Fruit fly (Drosophila melanogaster) whole organism, embryonic: Measurements from ENCODE around the gene CG32772.

Experiments
- Adf1 ChIP-seq: fragments of 200-800 bp; sonication (Bioruptor generic); IDR thresholded peaks from 2 replicates; pipeline ENCODE4 v1.3.6; 2022; ENCODE audit warnings: missing biosample characterization, missing genetic modification characterization
- BEAF-32 ChIP-seq: fragments of 200-800 bp; sonication (Bioruptor generic); optimal IDR thresholded peaks from 3 replicates; lab custom pipeline; 2017; ENCODE audit warnings: missing biosample characterization, missing genetic modification characterization, mild to moderate bottlenecking, moderate library complexity, missing genetic modification reagents
- Bdp1 ChIP-seq: fragments of 200-800 bp; sonication (Bioruptor generic); optimal IDR thresholded peaks from 3 replicates; lab custom pipeline; 2016; ENCODE audit warnings: missing biosample characterization, missing genetic modification characterization
- Bteb2 ChIP-seq: fragments of 200-800 bp; sonication (Bioruptor generic); optimal IDR thresholded peaks from 2 replicates; lab custom pipeline; 2016; ENCODE audit warnings: missing biosample characterization, missing genetic modification characterization
- CG10267 ChIP-seq: fragments of 200-800 bp; sonication (Bioruptor generic); optimal IDR thresholded peaks from 2 replicates; lab custom pipeline; 2018; ENCODE audit warnings: missing biosample characterization, mild to moderate bottlenecking, missing genetic modification characterization, moderate library complexity
- CG10565 ChIP-seq: fragments of 200-800 bp; sonication (Bioruptor generic); optimal IDR thresholded peaks from 3 replicates; lab custom pipeline; 2016; ENCODE audit warnings: missing biosample characterization, mild to moderate bottlenecking, missing genetic modification characterization
- CG10959 ChIP-seq: fragments of 200-800 bp; sonication (Bioruptor generic); IDR thresholded peaks from 2 replicates; pipeline ENCODE4 v1.3.6; 2022; ENCODE audit warnings: missing biosample characterization, missing genetic modification characterization
- CG11247 ChIP-seq: fragments of 200-800 bp; sonication (Bioruptor generic); IDR thresholded peaks from 2 replicates; pipeline ENCODE4 v1.3.6; 2022; ENCODE audit warnings: missing biosample characterization, missing genetic modification characterization
- CG12155 ChIP-seq: fragments of 200-800 bp; sonication (Bioruptor generic); optimal IDR thresholded peaks from 3 replicates; lab custom pipeline; 2016; ENCODE audit warnings: missing biosample characterization, missing genetic modification characterization
- CG14965 ChIP-seq: fragments of 200-800 bp; sonication (Bioruptor generic); optimal IDR thresholded peaks from 2 replicates; lab custom pipeline; 2016; ENCODE audit warnings: missing biosample characterization, missing genetic modification characterization, borderline replicate concordance
- CG15073 ChIP-seq: fragments of 200-800 bp; sonication (Bioruptor generic); optimal IDR thresholded peaks from 2 replicates; lab custom pipeline; 2016; ENCODE audit warnings: missing biosample characterization, missing genetic modification characterization
- CG15479 ChIP-seq: fragments of 200-800 bp; sonication (Bioruptor generic); optimal IDR thresholded peaks from 3 replicates; lab custom pipeline; 2019; ENCODE audit warnings: missing biosample characterization, mild to moderate bottlenecking, missing genetic modification characterization, moderate library complexity
- CG17361 ChIP-seq: fragments of 200-800 bp; sonication (Bioruptor generic); IDR thresholded peaks from 3 replicates; pipeline ENCODE4 v1.3.6; 2022; ENCODE audit warnings: missing biosample characterization, missing genetic modification characterization
- CG1832 ChIP-seq: fragments of 200-800 bp; sonication (Bioruptor generic); optimal IDR thresholded peaks from 2 replicates; lab custom pipeline; 2017; ENCODE audit warnings: missing biosample characterization, mild to moderate bottlenecking, missing genetic modification characterization, inconsistent platforms
- CG30020 ChIP-seq: fragments of 200-800 bp; optimal IDR thresholded peaks from 2 replicates; lab custom pipeline; 2019; ENCODE audit warnings: missing biosample characterization, mild to moderate bottlenecking, missing genetic modification characterization, moderate library complexity
- CG3847 ChIP-seq: fragments of 200-800 bp; sonication (Bioruptor generic); IDR thresholded peaks from 2 replicates; pipeline ENCODE4 v1.3.6; 2022; ENCODE audit warnings: missing biosample characterization, missing genetic modification characterization
- CG4707 ChIP-seq: fragments of 200-800 bp; sonication (Bioruptor generic); optimal IDR thresholded peaks from 2 replicates; lab custom pipeline; 2018; ENCODE audit warnings: missing biosample characterization, mild to moderate bottlenecking, missing genetic modification characterization, moderate library complexity
- CG7372 ChIP-seq: fragments of 200-800 bp; sonication (Bioruptor generic); IDR thresholded peaks from 2 replicates; pipeline ENCODE4 v1.3.6; 2022; ENCODE audit warnings: missing biosample characterization, missing genetic modification characterization
- CG9932 ChIP-seq: fragments of 200-800 bp; sonication (Bioruptor generic); IDR thresholded peaks from 2 replicates; pipeline ENCODE4 v1.3.6; 2022; ENCODE audit warnings: missing biosample characterization, missing genetic modification characterization
- CrebB ChIP-seq: fragments of 200-800 bp; sonication (Bioruptor generic); optimal IDR thresholded peaks from 3 replicates; lab custom pipeline; 2018; ENCODE audit warnings: missing biosample characterization, mild to moderate bottlenecking, missing genetic modification characterization
- Dek ChIP-seq: fragments of 200-800 bp; sonication (Bioruptor generic); optimal IDR thresholded peaks from 3 replicates; lab custom pipeline; 2019; ENCODE audit warnings: missing biosample characterization, mild to moderate bottlenecking, missing genetic modification characterization, moderate library complexity
- Fer1 ChIP-seq: fragments of 200-800 bp; sonication (Bioruptor generic); optimal IDR thresholded peaks from 2 replicates; lab custom pipeline; 2017; ENCODE audit warnings: missing biosample characterization, mild to moderate bottlenecking, missing genetic modification characterization
- HLH54F ChIP-seq: fragments of 200-800 bp; sonication (Bioruptor generic); optimal IDR thresholded peaks from 3 replicates; lab custom pipeline; 2016; ENCODE audit warnings: missing biosample characterization, missing genetic modification characterization
- HLHmδ ChIP-seq: fragments of 200-800 bp; sonication (Bioruptor generic); optimal IDR thresholded peaks from 2 replicates; lab custom pipeline; 2018; ENCODE audit warnings: missing biosample characterization, mild to moderate bottlenecking, missing genetic modification characterization, moderate library complexity
- Hmx ChIP-seq: fragments of 200-800 bp; sonication (Bioruptor generic); optimal IDR thresholded peaks from 2 replicates; lab custom pipeline; 2016; ENCODE audit warnings: missing biosample characterization, missing genetic modification characterization
- Hr3 ChIP-seq: fragments of 200-800 bp; sonication (Bioruptor generic); optimal IDR thresholded peaks from 3 replicates; lab custom pipeline; 2016; ENCODE audit warnings: missing biosample characterization, missing genetic modification characterization
- Rfx ChIP-seq: fragments of 200-800 bp; sonication (Bioruptor generic); IDR thresholded peaks from 2 replicates; pipeline ENCODE4 v1.3.6; 2022; ENCODE audit warnings: missing biosample characterization, missing genetic modification characterization
- Sox100B ChIP-seq: fragments of 200-800 bp; sonication (Bioruptor generic); optimal IDR thresholded peaks from 3 replicates; lab custom pipeline; 2018; ENCODE audit warnings: missing biosample characterization, mild to moderate bottlenecking, missing genetic modification characterization
- Sry-δ ChIP-seq: fragments of 200-800 bp; sonication (Bioruptor generic); optimal IDR thresholded peaks from 2 replicates; lab custom pipeline; 2016; ENCODE audit warnings: missing biosample characterization, missing genetic modification characterization
- Stat92E ChIP-seq, 3 experiments: fragments of >200 bp in 2 of 3; fragments of 200-800 bp in 1 of 3; sonication (Bioruptor generic) in 1 of 3; optimal IDR thresholded peaks; 2 replicates each; lab custom pipeline; 2017 to 2019; ENCODE audit warnings: missing biosample characterization in 3 of 3, missing genetic modification characterization in 3 of 3, mild to moderate bottlenecking in 1 of 3, moderate library complexity in 1 of 3
- bigmax ChIP-seq: fragments of 200-800 bp; sonication (Bioruptor generic); optimal IDR thresholded peaks from 2 replicates; lab custom pipeline; 2018; ENCODE audit warnings: missing biosample characterization, mild to moderate bottlenecking, missing genetic modification characterization
- chif ChIP-seq, 2 experiments: fragments of 200-800 bp; sonication (Bioruptor generic); optimal IDR thresholded peaks; 3 replicates each; lab custom pipeline; 2016; ENCODE audit warnings: missing biosample characterization in 2 of 2, missing genetic modification characterization in 2 of 2
- chn ChIP-seq: fragments of 200-800 bp; sonication (Bioruptor generic); optimal IDR thresholded peaks from 2 replicates; lab custom pipeline; 2016; ENCODE audit warnings: missing biosample characterization, missing genetic modification characterization
- da ChIP-seq: fragments of 200-800 bp; sonication (Bioruptor generic); optimal IDR thresholded peaks from 2 replicates; lab custom pipeline; 2016; ENCODE audit warnings: missing biosample characterization, missing genetic modification characterization
- dati ChIP-seq: fragments of 200-800 bp; sonication (Bioruptor generic); IDR thresholded peaks from 2 replicates; pipeline ENCODE4 v1.3.6; 2022; ENCODE audit warnings: missing biosample characterization, missing genetic modification characterization
- dmrt99B ChIP-seq: fragments of 200-800 bp; sonication (Bioruptor generic); optimal IDR thresholded peaks from 2 replicates; lab custom pipeline; 2018; ENCODE audit warnings: missing biosample characterization, mild to moderate bottlenecking, missing genetic modification characterization, moderate library complexity
- ems ChIP-seq: fragments of 200-800 bp; sonication (Bioruptor generic); optimal IDR thresholded peaks from 3 replicates; lab custom pipeline; 2016; ENCODE audit warnings: missing biosample characterization, missing genetic modification characterization
- eve ChIP-seq, 2 experiments: fragments of >200 bp; optimal IDR thresholded peaks; 2 replicates each; lab custom pipeline; 2017; ENCODE audit warnings: missing biosample characterization in 2 of 2, missing genetic modification characterization in 2 of 2
- gcm ChIP-seq: fragments of 200-800 bp; sonication (Bioruptor generic); optimal IDR thresholded peaks from 2 replicates; lab custom pipeline; 2019; ENCODE audit warnings: missing biosample characterization, mild to moderate bottlenecking, missing genetic modification characterization, moderate library complexity
- jing ChIP-seq: fragments of 200-800 bp; sonication (Bioruptor generic); optimal IDR thresholded peaks from 2 replicates; lab custom pipeline; 2018; ENCODE audit warnings: missing biosample characterization, mild to moderate bottlenecking, missing genetic modification characterization
- ken ChIP-seq: fragments of 200-800 bp; sonication (Bioruptor generic); IDR thresholded peaks from 3 replicates; pipeline ENCODE4 v1.3.6; 2022; ENCODE audit warnings: missing biosample characterization, missing genetic modification characterization
- lilli ChIP-seq: fragments of 200-800 bp; sonication (Bioruptor generic); optimal IDR thresholded peaks from 3 replicates; lab custom pipeline; 2016; ENCODE audit warnings: missing biosample characterization, missing genetic modification characterization
- oc ChIP-seq: fragments of 200-800 bp; sonication (Bioruptor generic); optimal IDR thresholded peaks from 2 replicates; lab custom pipeline; 2018; ENCODE audit warnings: missing biosample characterization, mild to moderate bottlenecking, missing genetic modification characterization, moderate library complexity
- pho ChIP-seq: fragments of 200-800 bp; sonication (Bioruptor generic); optimal IDR thresholded peaks from 2 replicates; lab custom pipeline; 2016; ENCODE audit warnings: missing biosample characterization, missing genetic modification characterization
- scrt ChIP-seq: fragments of 200-800 bp; sonication (Bioruptor generic); optimal IDR thresholded peaks from 2 replicates; lab custom pipeline; 2018; ENCODE audit warnings: missing biosample characterization, mild to moderate bottlenecking, missing genetic modification characterization, moderate library complexity
- sim ChIP-seq: fragments of 200-800 bp; sonication (Bioruptor generic); IDR thresholded peaks from 2 replicates; pipeline ENCODE4 v1.3.6; 2022; ENCODE audit warnings: missing biosample characterization, missing genetic modification characterization
- slou ChIP-seq: fragments of 200-800 bp; sonication (Bioruptor generic); optimal IDR thresholded peaks from 3 replicates; lab custom pipeline; 2016; ENCODE audit warnings: missing biosample characterization, missing genetic modification characterization
- sqz ChIP-seq: fragments of 200-800 bp; sonication (Bioruptor generic); optimal IDR thresholded peaks from 3 replicates; lab custom pipeline; 2018; ENCODE audit warnings: missing biosample characterization, mild to moderate bottlenecking, missing genetic modification characterization
- ttk ChIP-seq: fragments of 200-800 bp; sonication (Bioruptor generic); IDR thresholded peaks from 2 replicates; pipeline ENCODE4 v2.1.2; 2022; ENCODE audit warnings: missing biosample characterization, missing genetic modification characterization
- wor ChIP-seq: fragments of 200-800 bp; sonication (Bioruptor generic); IDR thresholded peaks from 2 replicates; pipeline ENCODE4 v1.3.6; 2022; ENCODE audit warnings: missing biosample characterization, missing genetic modification characterization
- yki ChIP-seq: fragments of >200 bp; optimal IDR thresholded peaks from 3 replicates; lab custom pipeline; 2018

Gene CG32772

DNA sequence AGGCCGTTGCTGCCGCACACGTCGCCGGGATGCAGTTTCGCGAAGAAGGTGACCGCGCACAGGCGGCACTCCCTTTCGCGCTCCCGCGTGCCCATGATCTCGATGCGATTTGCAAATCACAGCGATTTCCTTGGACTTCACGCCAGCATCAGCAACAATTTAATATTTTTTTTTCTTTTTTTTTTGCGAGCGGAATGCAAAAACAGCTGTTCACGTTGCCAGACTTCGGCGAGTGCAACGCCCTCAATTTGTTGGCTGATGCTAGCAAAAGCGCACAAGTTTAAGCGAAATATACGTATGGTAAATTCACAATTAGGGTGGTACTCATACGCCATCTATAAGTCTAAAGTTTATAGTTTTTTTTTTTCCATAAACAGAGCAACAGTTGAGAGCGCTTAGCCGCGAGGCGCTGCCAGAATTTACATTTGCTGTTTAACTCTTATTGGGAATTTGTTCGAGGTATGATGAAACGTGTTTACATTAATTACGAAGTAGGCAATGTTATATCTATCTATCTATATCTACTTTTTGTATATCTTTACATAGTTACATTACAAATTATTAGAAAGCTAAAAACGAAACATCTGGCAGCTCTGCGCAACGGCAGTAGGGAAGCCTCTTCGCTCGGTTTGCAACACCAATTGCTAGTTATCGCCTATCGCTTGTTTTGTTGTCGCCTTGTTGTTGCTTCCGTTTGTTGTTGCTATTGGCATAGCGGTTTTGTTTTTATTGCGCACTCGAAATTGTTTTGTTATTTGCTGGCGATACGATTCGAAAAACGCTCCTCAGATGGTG lies 9.5 kb downstream of the CG32772 start, which contains the start of the genes CG4041 and Hgsnat (continued):
- TF ChIP-seq Stat92E (GFP tag; optimal IDR thresholded peaks at IDR 0.05; lab: Kevin White, UChicago) (no peak), scrt (GFP tag; lab: Kevin White, UChicago) (peak; percentile 65), CG11247 (GFP tag; lab: Robert Waterston, UW) (no peak), chn (GFP tag; lab: Kevin White, UChicago) (no peak), Fer1 (GFP tag; lab: Kevin White, UChicago) (no peak), CG7372 (no peak), bigmax (GFP tag; lab: Kevin White, UChicago) (no peak), Rfx (GFP tag; lab: Robert Waterston, UW) (no peak), dati (GFP tag; lab: Robert Waterston, UW) (no peak), CG10565 (GFP tag; lab: Kevin White, UChicago) (no peak), Adf1 (GFP tag; lab: Robert Waterston, UW) (no peak), dmrt99B (tag; lab: Kevin White, UChicago) (no peak), Sry-δ (peak; percentile 38), ken (GFP tag; lab: Robert Waterston, UW) (no peak), gcm (no peak), BEAF-32 (GFP tag; lab: Kevin White, UChicago) (peak; percentile 50), wor (GFP tag; lab: Robert Waterston, UW) (no peak), sim (GFP tag; lab: Robert Waterston, UW) (no peak), slou (GFP tag; lab: Kevin White, UChicago) (no peak), lilli (GFP tag; lab: Kevin White, UChicago) (peak; percentile 43), Hr3 (GFP tag; lab: Kevin White, UChicago) (peak; percentile 4), pho (GFP tag; lab: Kevin White, UChicago) (peak; percentile 3), CG15479 (GFP tag; lab: Kevin White, UChicago) (peak; percentile 51), ttk (GFP tag; lab: Robert Waterston, UW) (no peak), CG14965 (GFP tag; lab: Kevin White, UChicago) (no peak), Dek (tag; lab: Kevin White, UChicago) (no peak), CG9932 (GFP tag; lab: Robert Waterston, UW) (peak; percentile 21; the same call in 1 of the 2 replicates), jing (GFP tag; lab: Kevin White, UChicago) (no peak), oc (tag; lab: Kevin White, UChicago) (no peak), CG1832 (GFP tag; lab: Kevin White, UChicago) (no peak), CG10959 (GFP tag; lab: Robert Waterston, UW) (no peak), Bteb2 (no peak), HLHmδ (no peak), Hmx (no peak), CrebB (no peak), HLH54F (GFP tag; lab: Kevin White, UChicago) (peak; percentile 32), CG30020 (tag; lab: Kevin White, UChicago) (no peak), CG10267 (tag; lab: Kevin White, UChicago) (peak; percentile 89), CG4707 (GFP tag; lab: Kevin White, UChicago) (no peak), Bdp1 (peak; percentile 13), CG15073 (GFP tag; lab: Kevin White, UChicago) (no peak), CG12155 (GFP tag; lab: Kevin White, UChicago) (peak; percentile 17), eve (GFP tag; optimal IDR thresholded peaks at IDR 0.05; lab: Kevin White, UChicago) (no peak), sqz (peak; percentile 74), chif (GFP tag; optimal IDR thresholded peaks at IDR 0.05; lab: Kevin White, UChicago) (no peak), CG3847 (GFP tag; lab: Robert Waterston, UW) (no peak), CG17361 (peak; percentile 50; the same call in 1 of the 3 replicates), ems (GFP tag; lab: Kevin White, UChicago) (no peak), da (GFP tag; lab: Kevin White, UChicago) (no peak), yki (no peak), Sox100B (GFP tag; lab: Kevin White, UChicago) (no peak)
